Worm (Caenorhabditis elegans): ENCODE results near the gene aat-4.

aat-4 gene

ce11 chrIV:6298253-6298652 lies 22.7 kb upstream of the aat-4 start, which contains the start of gene srv-27:
TSS of gene srv-27 (minus strand) at chrIV:6298353.
- TF ChIP-seq sea-1 (GFP tag; conservative IDR thresholded peaks at IDR 0.05): no peak
- TF ChIP-seq aly-1 (tag; optimal IDR thresholded peaks at IDR 0.05): no peak
- TF ChIP-seq tbx-37 (GFP tag; conservative IDR thresholded peaks at IDR 0.05): no peak
- TF ChIP-seq ceh-13 (GFP tag; optimal IDR thresholded peaks at IDR 0.05): no peak
- TF ChIP-seq pes-1 (GFP tag; IDR thresholded peaks at IDR 0.05): no peak
- TF ChIP-seq ama-1 (optimal IDR thresholded peaks at IDR 0.05): no peak
- TF ChIP-seq scrt-1 (GFP tag; IDR thresholded peaks at IDR 0.05): no peak
- TF ChIP-seq hnd-1 (tag; optimal IDR thresholded peaks at IDR 0.05): no peak
- no peak for TF ChIP-seq F13C5.2 (tag; optimal IDR thresholded peaks at IDR 0.05)
- no peak for TF ChIP-seq tra-4 (tag; optimal IDR thresholded peaks at IDR 0.05)
- no peak for TF ChIP-seq tbx-11 (GFP tag; IDR thresholded peaks at IDR 0.05)
- TF ChIP-seq ceh-36 (tag; optimal IDR thresholded peaks at IDR 0.05): no peak
- no peak for TF ChIP-seq hmg-4 (GFP tag; optimal IDR thresholded peaks at IDR 0.05)
- TF ChIP-seq flt-1 (GFP tag; IDR thresholded peaks at IDR 0.05): no peak
- no peak for TF ChIP-seq ets-7 (tag; optimal IDR thresholded peaks at IDR 0.05)
- no peak for TF ChIP-seq hmbx-1 (tag; optimal IDR thresholded peaks at IDR 0.05)

ce11 chrIV:6294081-6294480 lies 18.6 kb upstream of the aat-4 start, which contains the start of gene hil-2:
TSS of gene hil-2 (plus strand) at chrIV:6294240.
- TF ChIP-seq sea-1 (GFP tag; conservative IDR thresholded peaks at IDR 0.05) (0 out of 2 replicates have a peak, but pooled peaks have one; percentile 37), ceh-36 (tag; optimal IDR thresholded peaks at IDR 0.05) (no peak), ceh-13 (GFP tag; optimal IDR thresholded peaks at IDR 0.05) (no peak), tbx-11 (GFP tag; IDR thresholded peaks at IDR 0.05) (0 out of 2 replicates have a peak, but pooled peaks have one; percentile 13), flt-1 (GFP tag; IDR thresholded peaks at IDR 0.05) (peak; percentile 53; the same call in 1 of the 2 replicates), hmbx-1 (tag; optimal IDR thresholded peaks at IDR 0.05) (no peak), hnd-1 (tag; optimal IDR thresholded peaks at IDR 0.05) (no peak), tra-4 (tag; optimal IDR thresholded peaks at IDR 0.05) (no peak), aly-1 (tag; optimal IDR thresholded peaks at IDR 0.05) (no peak), tbx-37 (GFP tag; conservative IDR thresholded peaks at IDR 0.05) (no peak), F13C5.2 (tag; optimal IDR thresholded peaks at IDR 0.05) (no peak), ets-7 (tag; optimal IDR thresholded peaks at IDR 0.05) (no peak), B0310.2 (tag; optimal IDR thresholded peaks at IDR 0.05) (no peak), ama-1 (optimal IDR thresholded peaks at IDR 0.05) (peak; percentile 93), scrt-1 (GFP tag; IDR thresholded peaks at IDR 0.05) (no peak), pes-1 (GFP tag; IDR thresholded peaks at IDR 0.05) (no peak), hmg-4 (GFP tag; optimal IDR thresholded peaks at IDR 0.05) (no peak)

ce11 chrIV:6290741-6291140 lies 15.2 kb upstream of the aat-4 start, which contains the start of gene srv-24:
TSS of gene srv-24 (minus strand) at chrIV:6290841.
- TF ChIP-seq pes-1 (GFP tag; IDR thresholded peaks at IDR 0.05) (no peak), aly-1 (tag; optimal IDR thresholded peaks at IDR 0.05) (no peak), tra-4 (tag; optimal IDR thresholded peaks at IDR 0.05) (no peak), ets-7 (tag; optimal IDR thresholded peaks at IDR 0.05) (no peak), hnd-1 (tag; optimal IDR thresholded peaks at IDR 0.05) (no peak), tbx-11 (GFP tag; IDR thresholded peaks at IDR 0.05) (no peak), scrt-1 (GFP tag; IDR thresholded peaks at IDR 0.05) (no peak), sea-1 (GFP tag; conservative IDR thresholded peaks at IDR 0.05) (no peak), B0310.2 (tag; optimal IDR thresholded peaks at IDR 0.05) (no peak), ceh-36 (tag; optimal IDR thresholded peaks at IDR 0.05) (no peak), F13C5.2 (tag; optimal IDR thresholded peaks at IDR 0.05) (no peak), ceh-13 (GFP tag; optimal IDR thresholded peaks at IDR 0.05) (no peak)

- TF ChIP-seq scrt-1 (GFP tag; IDR thresholded peaks at IDR 0.05) (no peak), tbx-37 (GFP tag; conservative IDR thresholded peaks at IDR 0.05) (no peak), ets-7 (tag; optimal IDR thresholded peaks at IDR 0.05) (no peak), flt-1 (GFP tag; IDR thresholded peaks at IDR 0.05) (no peak), tra-4 (tag; optimal IDR thresholded peaks at IDR 0.05) (no peak), hmg-4 (GFP tag; optimal IDR thresholded peaks at IDR 0.05) (no peak), pes-1 (GFP tag; IDR thresholded peaks at IDR 0.05) (no peak), B0310.2 (tag; optimal IDR thresholded peaks at IDR 0.05) (no peak), hnd-1 (tag; optimal IDR thresholded peaks at IDR 0.05) (no peak), hmbx-1 (tag; optimal IDR thresholded peaks at IDR 0.05) (no peak), ceh-36 (tag; optimal IDR thresholded peaks at IDR 0.05) (no peak), aly-1 (tag; optimal IDR thresholded peaks at IDR 0.05) (no peak), F13C5.2 (tag; optimal IDR thresholded peaks at IDR 0.05) (no peak), ama-1 (optimal IDR thresholded peaks at IDR 0.05) (no peak), tbx-11 (GFP tag; IDR thresholded peaks at IDR 0.05) (no peak), ceh-13 (GFP tag; optimal IDR thresholded peaks at IDR 0.05) (no peak), sea-1 (GFP tag; conservative IDR thresholded peaks at IDR 0.05) (no peak)
Measured at ce11 chrIV:6284277-6284676, 8.8 kb upstream of the aat-4 start, which contains the start of gene ops-1. TSS of gene ops-1 (minus strand) at chrIV:6284377.

- TF ChIP-seq F13C5.2 (tag; optimal IDR thresholded peaks at IDR 0.05) (no peak), aly-1 (tag; optimal IDR thresholded peaks at IDR 0.05) (no peak), tra-4 (tag; optimal IDR thresholded peaks at IDR 0.05) (no peak), ets-7 (tag; optimal IDR thresholded peaks at IDR 0.05) (no peak), scrt-1 (GFP tag; IDR thresholded peaks at IDR 0.05) (no peak), hmbx-1 (tag; optimal IDR thresholded peaks at IDR 0.05) (no peak), hmg-4 (GFP tag; optimal IDR thresholded peaks at IDR 0.05) (no peak), tbx-37 (GFP tag; conservative IDR thresholded peaks at IDR 0.05) (no peak), ceh-13 (GFP tag; optimal IDR thresholded peaks at IDR 0.05) (no peak), hnd-1 (tag; optimal IDR thresholded peaks at IDR 0.05) (no peak), pes-1 (GFP tag; IDR thresholded peaks at IDR 0.05) (no peak), ama-1 (optimal IDR thresholded peaks at IDR 0.05) (no peak), sea-1 (GFP tag; conservative IDR thresholded peaks at IDR 0.05) (no peak), ceh-36 (tag; optimal IDR thresholded peaks at IDR 0.05) (no peak), B0310.2 (tag; optimal IDR thresholded peaks at IDR 0.05) (no peak), flt-1 (GFP tag; IDR thresholded peaks at IDR 0.05) (no peak), tbx-11 (GFP tag; IDR thresholded peaks at IDR 0.05) (no peak)
Measured at ce11 chrIV:6282143-6282542, 6.6 kb upstream of the aat-4 start, which contains the start of gene srv-32. TSS of gene srv-32 (minus strand) at chrIV:6282243.

ce11 chrIV:6279392-6279791 lies 3.9 kb upstream of the aat-4 start, which contains the start of gene sams-5:
TSS of gene sams-5 (minus strand) at chrIV:6279522.
- TF ChIP-seq scrt-1 (GFP tag; IDR thresholded peaks at IDR 0.05): no peak
- TF ChIP-seq aly-1 (tag; optimal IDR thresholded peaks at IDR 0.05): no peak
- TF ChIP-seq ama-1 (optimal IDR thresholded peaks at IDR 0.05): no peak
- no peak for TF ChIP-seq F13C5.2 (tag; optimal IDR thresholded peaks at IDR 0.05)
- TF ChIP-seq hmbx-1 (tag; optimal IDR thresholded peaks at IDR 0.05): no peak
- no peak for TF ChIP-seq ets-7 (tag; optimal IDR thresholded peaks at IDR 0.05)
- TF ChIP-seq tra-4 (tag; optimal IDR thresholded peaks at IDR 0.05): no peak
- no peak for TF ChIP-seq B0310.2 (tag; optimal IDR thresholded peaks at IDR 0.05)
- no peak for TF ChIP-seq pes-1 (GFP tag; IDR thresholded peaks at IDR 0.05)
- TF ChIP-seq ceh-13 (GFP tag; optimal IDR thresholded peaks at IDR 0.05): no peak
- TF ChIP-seq tbx-11 (GFP tag; IDR thresholded peaks at IDR 0.05): no peak
- no peak for TF ChIP-seq hmg-4 (GFP tag; optimal IDR thresholded peaks at IDR 0.05)
- no peak for TF ChIP-seq hnd-1 (tag; optimal IDR thresholded peaks at IDR 0.05)
- TF ChIP-seq ceh-36 (tag; optimal IDR thresholded peaks at IDR 0.05): no peak
- no peak for TF ChIP-seq sea-1 (GFP tag; conservative IDR thresholded peaks at IDR 0.05)
- TF ChIP-seq flt-1 (GFP tag; IDR thresholded peaks at IDR 0.05): no peak
- no peak for TF ChIP-seq tbx-37 (GFP tag; conservative IDR thresholded peaks at IDR 0.05)
